Fruit fly (Drosophila melanogaster): ENCODE measurements around the gene Ccp84Ae.

Ccp84Ae gene

dm6 chr3R:6672303-6673007 is 19.1 kb downstream of the Ccp84Ae start:
- TF ChIP-seq cic (GFP tag; optimal IDR thresholded peaks at IDR 0.05), result no peak
- no peak for TF ChIP-seq CG7045 (GFP tag; optimal IDR thresholded peaks at IDR 0.05)
- TF ChIP-seq toe (GFP tag; optimal IDR thresholded peaks at IDR 0.05), result no peak
- TF ChIP-seq Hr96 (GFP tag; optimal IDR thresholded peaks at IDR 0.05), result no peak
- TF ChIP-seq tj (GFP tag; optimal IDR thresholded peaks at IDR 0.05), result no peak
- no peak for TF ChIP-seq CG12768 (GFP tag; optimal IDR thresholded peaks at IDR 0.05)
- no peak for TF ChIP-seq CG14711 (tag; optimal IDR thresholded peaks at IDR 0.05)
- TF ChIP-seq ovo (GFP tag; optimal IDR thresholded peaks at IDR 0.05), result no peak
- TF ChIP-seq Clk (GFP tag; optimal IDR thresholded peaks at IDR 0.05), result no peak
- TF ChIP-seq CG11617 (GFP tag; optimal IDR thresholded peaks at IDR 0.05), result no peak
- no peak for TF ChIP-seq kay (GFP tag; ENCODE audit: borderline replicate concordance)
- no peak for TF ChIP-seq CG7101 (tag; optimal IDR thresholded peaks at IDR 0.05)
- TF ChIP-seq CG1620 (GFP tag; optimal IDR thresholded peaks at IDR 0.05), result no peak
- no peak for TF ChIP-seq pad (GFP tag; optimal IDR thresholded peaks at IDR 0.05)
- no peak for TF ChIP-seq Mnt (GFP tag; optimal IDR thresholded peaks at IDR 0.05)
- no peak for TF ChIP-seq Crg-1 (GFP tag; optimal IDR thresholded peaks at IDR 0.05)

- no peak for TF ChIP-seq cic (GFP tag; optimal IDR thresholded peaks at IDR 0.05)
- TF ChIP-seq CG1620 (GFP tag; optimal IDR thresholded peaks at IDR 0.05), result no peak
- no peak for TF ChIP-seq bab1 (GFP tag; optimal IDR thresholded peaks at IDR 0.05)
- no peak for TF ChIP-seq ovo (GFP tag; optimal IDR thresholded peaks at IDR 0.05)
- no peak for TF ChIP-seq CG7101 (tag; optimal IDR thresholded peaks at IDR 0.05)
- no peak for TF ChIP-seq cnc (optimal IDR thresholded peaks at IDR 0.05)
- no peak for TF ChIP-seq CG33017 (tag; optimal IDR thresholded peaks at IDR 0.05)
- no peak for TF ChIP-seq CG7045 (GFP tag; optimal IDR thresholded peaks at IDR 0.05)
- no peak for TF ChIP-seq Mnt (GFP tag; optimal IDR thresholded peaks at IDR 0.05)
Observed at dm6 chr3R:6668234-6668633, 23.3 kb downstream of the Ccp84Ae start.

dm6 chr3R:6667245-6667644 is 24.3 kb downstream of the Ccp84Ae start:
- no peak for TF ChIP-seq CG33017 (tag; optimal IDR thresholded peaks at IDR 0.05)
- TF ChIP-seq CG14711 (tag; optimal IDR thresholded peaks at IDR 0.05), result no peak
- no peak for TF ChIP-seq ovo (GFP tag; optimal IDR thresholded peaks at IDR 0.05)
- TF ChIP-seq kay (GFP tag; ENCODE audit: borderline replicate concordance), result no peak
- no peak for TF ChIP-seq Mnt (GFP tag; optimal IDR thresholded peaks at IDR 0.05)
- no peak for TF ChIP-seq Clk (GFP tag; optimal IDR thresholded peaks at IDR 0.05)
- TF ChIP-seq cic (GFP tag; optimal IDR thresholded peaks at IDR 0.05), result no peak
- no peak for TF ChIP-seq CG1620 (GFP tag; optimal IDR thresholded peaks at IDR 0.05)
- TF ChIP-seq CG11617 (GFP tag; optimal IDR thresholded peaks at IDR 0.05), result no peak

- TF ChIP-seq tj (GFP tag; optimal IDR thresholded peaks at IDR 0.05) (no peak), Hr96 (GFP tag; optimal IDR thresholded peaks at IDR 0.05) (no peak), cic (GFP tag; optimal IDR thresholded peaks at IDR 0.05) (no peak), CG1620 (GFP tag; optimal IDR thresholded peaks at IDR 0.05) (no peak), CG5204 (GFP tag; optimal IDR thresholded peaks at IDR 0.05) (no peak), CG33017 (tag; optimal IDR thresholded peaks at IDR 0.05) (no peak), ovo (GFP tag; optimal IDR thresholded peaks at IDR 0.05) (no peak), Crg-1 (GFP tag; optimal IDR thresholded peaks at IDR 0.05) (no peak), CG11617 (GFP tag; optimal IDR thresholded peaks at IDR 0.05) (no peak), CG12768 (GFP tag; optimal IDR thresholded peaks at IDR 0.05) (no peak), bab1 (GFP tag; optimal IDR thresholded peaks at IDR 0.05) (no peak), pad (GFP tag; optimal IDR thresholded peaks at IDR 0.05) (no peak), CG7101 (tag; optimal IDR thresholded peaks at IDR 0.05) (no peak), CG7045 (GFP tag; optimal IDR thresholded peaks at IDR 0.05) (no peak), toe (GFP tag; optimal IDR thresholded peaks at IDR 0.05) (no peak), cnc (optimal IDR thresholded peaks at IDR 0.05) (no peak), Mnt (GFP tag; optimal IDR thresholded peaks at IDR 0.05) (no peak), CG14711 (tag; optimal IDR thresholded peaks at IDR 0.05) (no peak), kay (GFP tag; ENCODE audit: borderline replicate concordance) (no peak), Clk (GFP tag; optimal IDR thresholded peaks at IDR 0.05) (no peak)
Observed at dm6 chr3R:6665117-6665654, 26.4 kb downstream of the Ccp84Ae start.

dm6 chr3R:6664371-6665116 is 27.0 kb downstream of the Ccp84Ae start:
- TF ChIP-seq CG1620 (GFP tag; optimal IDR thresholded peaks at IDR 0.05) (no peak), ovo (GFP tag; optimal IDR thresholded peaks at IDR 0.05) (no peak), pad (GFP tag; optimal IDR thresholded peaks at IDR 0.05) (no peak), cic (GFP tag; optimal IDR thresholded peaks at IDR 0.05) (no peak), CG5204 (GFP tag; optimal IDR thresholded peaks at IDR 0.05) (no peak)

- TF ChIP-seq CG14711 (tag; optimal IDR thresholded peaks at IDR 0.05), result no peak
- TF ChIP-seq ovo (GFP tag; optimal IDR thresholded peaks at IDR 0.05), result no peak
- TF ChIP-seq tj (GFP tag; optimal IDR thresholded peaks at IDR 0.05), result no peak
- no peak for TF ChIP-seq CG5204 (GFP tag; optimal IDR thresholded peaks at IDR 0.05)
- TF ChIP-seq Crg-1 (GFP tag; optimal IDR thresholded peaks at IDR 0.05), result no peak
- no peak for TF ChIP-seq CG7101 (tag; optimal IDR thresholded peaks at IDR 0.05)
- TF ChIP-seq CG33017 (tag; optimal IDR thresholded peaks at IDR 0.05), result no peak
- TF ChIP-seq CG7045 (GFP tag; optimal IDR thresholded peaks at IDR 0.05), result no peak
- no peak for TF ChIP-seq cic (GFP tag; optimal IDR thresholded peaks at IDR 0.05)
- TF ChIP-seq Clk (GFP tag; optimal IDR thresholded peaks at IDR 0.05), result no peak
- TF ChIP-seq Mnt (GFP tag; optimal IDR thresholded peaks at IDR 0.05), result no peak
- TF ChIP-seq CG12768 (GFP tag; optimal IDR thresholded peaks at IDR 0.05), result no peak
- TF ChIP-seq kay (GFP tag; ENCODE audit: borderline replicate concordance), result no peak
- no peak for TF ChIP-seq CG1620 (GFP tag; optimal IDR thresholded peaks at IDR 0.05)
- TF ChIP-seq pad (GFP tag; optimal IDR thresholded peaks at IDR 0.05), result no peak
- TF ChIP-seq bab1 (GFP tag; optimal IDR thresholded peaks at IDR 0.05), result no peak
- no peak for TF ChIP-seq Hr96 (GFP tag; optimal IDR thresholded peaks at IDR 0.05)
Observed at dm6 chr3R:6663289-6663666, 28.3 kb downstream of the Ccp84Ae start.

Measured in whole organism, adult.